Worm (Caenorhabditis elegans) whole organism, young adult: ENCODE data around the gene eol-1.

Experiments used
- B0019.2 ChIP-seq: fragments of 200-800 bp; sonication (Bioruptor generic); conservative IDR thresholded peaks from 2 replicates; pipeline ENCODE4 v1.3.6; 2022; ENCODE audit warnings: missing genetic modification reagents, missing genetic modification characterization, missing compliant biosample characterization
- F10E7.11 ChIP-seq: sonication (generic microtip); optimal IDR thresholded peaks from 2 replicates; lab custom pipeline; 2017; ENCODE audit warnings: mild to moderate bottlenecking, missing genetic modification characterization, moderate library complexity, missing compliant biosample characterization
- F22D6.2 ChIP-seq: sonication (generic microtip); optimal IDR thresholded peaks from 2 replicates; lab custom pipeline; 2016; ENCODE audit warnings: mild to moderate bottlenecking, missing genetic modification characterization, missing compliant biosample characterization
- F33H1.4 ChIP-seq: fragments of 200-800 bp; sonication (Bioruptor generic); IDR thresholded peaks from 2 replicates; pipeline ENCODE4 v1.3.6; 2022; ENCODE audit warnings: missing genetic modification reagents, missing genetic modification characterization, missing compliant biosample characterization
- F39B2.1 ChIP-seq: fragments of 200-800 bp; sonication (Bioruptor generic); IDR thresholded peaks from 2 replicates; pipeline ENCODE4 v1.3.6; 2022; ENCODE audit warnings: missing genetic modification reagents, missing genetic modification characterization, missing compliant biosample characterization
- F49E8.2 ChIP-seq: sonication (generic microtip); optimal IDR thresholded peaks from 3 replicates; lab custom pipeline; 2017; ENCODE audit warnings: missing genetic modification characterization, mild to moderate bottlenecking, missing compliant biosample characterization, antibody characterized with exemption, moderate library complexity; ENCODE audit not compliant: insufficient read depth
- K12H6.12 ChIP-seq: fragments of 200-800 bp; sonication (Bioruptor generic); optimal IDR thresholded peaks from 2 replicates; lab custom pipeline; 2018; ENCODE audit warnings: mild to moderate bottlenecking, missing genetic modification characterization, missing compliant biosample characterization
- T26A5.8 ChIP-seq: sonication (generic microtip); optimal IDR thresholded peaks from 2 replicates; lab custom pipeline; 2016; ENCODE audit warnings: missing genetic modification characterization, missing compliant biosample characterization
- Y53F4B.3 ChIP-seq: fragments of 200-800 bp; sonication (Bioruptor generic); IDR thresholded peaks from 2 replicates; pipeline ENCODE4 v1.3.6; 2022; ENCODE audit warnings: missing genetic modification reagents, missing genetic modification characterization, missing compliant biosample characterization
- Y53G8AR.9 ChIP-seq: fragments of 200-800 bp; sonication (Bioruptor generic); conservative IDR thresholded peaks from 2 replicates; pipeline ENCODE4 v1.3.6; 2022; ENCODE audit warnings: missing genetic modification reagents, missing genetic modification characterization, missing compliant biosample characterization
- Y56A3A.18 ChIP-seq: fragments of 200-800 bp; sonication (Bioruptor generic); IDR thresholded peaks from 2 replicates; pipeline ENCODE4 v1.3.6; 2022; ENCODE audit warnings: missing genetic modification reagents, missing genetic modification characterization, missing compliant biosample characterization
- aptf-2 ChIP-seq: fragments of 200-800 bp; sonication (Bioruptor generic); conservative IDR thresholded peaks from 2 replicates; pipeline ENCODE4 v1.3.6; 2022; ENCODE audit warnings: missing genetic modification reagents, missing genetic modification characterization, missing compliant biosample characterization
- atf-7 ChIP-seq: sonication (generic microtip); optimal IDR thresholded peaks from 2 replicates; lab custom pipeline; 2017; ENCODE audit warnings: mild to moderate bottlenecking, missing genetic modification characterization, missing compliant biosample characterization
- attf-3 ChIP-seq: fragments of 200-800 bp; sonication (Bioruptor generic); conservative IDR thresholded peaks from 2 replicates; pipeline ENCODE4 v1.3.6; 2022; ENCODE audit warnings: missing genetic modification reagents, missing genetic modification characterization, missing compliant biosample characterization
- attf-5 ChIP-seq: fragments of 200-800 bp; sonication (Bioruptor generic); optimal IDR thresholded peaks from 2 replicates; lab custom pipeline; 2018; ENCODE audit warnings: mild to moderate bottlenecking, missing genetic modification characterization, missing compliant biosample characterization
- attf-6 ChIP-seq: fragments of 200-800 bp; sonication (Bioruptor generic); IDR thresholded peaks from 2 replicates; pipeline ENCODE4 v1.3.6; 2022; ENCODE audit warnings: missing genetic modification reagents, missing genetic modification characterization, missing compliant biosample characterization
- dox-1 ChIP-seq: fragments of 200-800 bp; sonication (Bioruptor generic); IDR thresholded peaks from 2 replicates; pipeline ENCODE4 v1.3.6; 2022; ENCODE audit warnings: missing genetic modification reagents, missing genetic modification characterization, missing compliant biosample characterization
- dpl-1 ChIP-seq: fragments of 150-350 bp; optimal IDR thresholded peaks from 2 replicates; lab custom pipeline; 2014; ENCODE audit warnings: missing biosample characterization, missing genetic modification reagents, missing genetic modification characterization
- egl-18 ChIP-seq: fragments of 200-800 bp; sonication (Bioruptor generic); IDR thresholded peaks from 2 replicates; pipeline ENCODE4 v1.3.6; 2022; ENCODE audit warnings: missing genetic modification reagents, missing genetic modification characterization, missing compliant biosample characterization
- egl-44 ChIP-seq: fragments of 200-800 bp; sonication (Bioruptor generic); IDR thresholded peaks from 2 replicates; pipeline ENCODE4 v1.3.6; 2022; ENCODE audit warnings: missing genetic modification reagents, missing genetic modification characterization, missing compliant biosample characterization
- ets-4 ChIP-seq: fragments of 200-800 bp; sonication (Bioruptor generic); optimal IDR thresholded peaks from 2 replicates; lab custom pipeline; 2018; ENCODE audit warnings: mild to moderate bottlenecking, missing genetic modification characterization, missing compliant biosample characterization
- fkh-3 ChIP-seq: sonication (generic microtip); optimal IDR thresholded peaks from 2 replicates; lab custom pipeline; 2016; ENCODE audit warnings: mild to moderate bottlenecking, missing genetic modification characterization, missing compliant biosample characterization
- gei-17 ChIP-seq: fragments of 200-800 bp; sonication (Bioruptor generic); optimal IDR thresholded peaks from 2 replicates; lab custom pipeline; 2018; ENCODE audit warnings: mild to moderate bottlenecking, missing genetic modification characterization, missing compliant biosample characterization
- let-607 ChIP-seq, 2 experiments: fragments of 200-800 bp in 1 of 2; sonication (Bioruptor generic) in 1 of 2; sonication (generic microtip) in 1 of 2; optimal IDR thresholded peaks; 2 replicates each; lab custom pipeline; 2016 to 2018; ENCODE audit warnings: mild to moderate bottlenecking in 2 of 2, missing compliant biosample characterization in 2 of 2, missing genetic modification characterization in 2 of 2, moderate library complexity in 2 of 2, missing genotype in 1 of 2
- lin-26 ChIP-seq: fragments of 200-800 bp; sonication (Bioruptor generic); IDR thresholded peaks from 2 replicates; pipeline ENCODE4 v1.3.6; 2022; ENCODE audit warnings: missing genetic modification reagents, missing genetic modification characterization, missing compliant biosample characterization
- lin-35 ChIP-seq, 3 experiments: fragments of 150-350 bp in 2 of 3; sonication (generic microtip) in 1 of 3; optimal IDR thresholded peaks; 2 replicates each; lab custom pipeline; 2014 to 2018; ENCODE audit warnings: missing biosample characterization in 3 of 3, missing genetic modification characterization in 3 of 3, missing genetic modification reagents in 3 of 3
- lin-40 ChIP-seq: sonication (generic microtip); optimal IDR thresholded peaks from 2 replicates; lab custom pipeline; 2016; ENCODE audit warnings: missing genetic modification characterization, mild to moderate bottlenecking, missing compliant biosample characterization, missing genotype, missing genetic modification reagents
- lin-54 ChIP-seq: fragments of 200-800 bp; sonication (Bioruptor generic); optimal IDR thresholded peaks from 2 replicates; lab custom pipeline; 2018; ENCODE audit warnings: mild to moderate bottlenecking, missing genetic modification characterization, missing compliant biosample characterization
- lir-1 ChIP-seq: fragments of 200-800 bp; sonication (Bioruptor generic); conservative IDR thresholded peaks from 2 replicates; pipeline ENCODE4 v1.3.6; 2022; ENCODE audit warnings: missing genetic modification reagents, missing genetic modification characterization, missing compliant biosample characterization
- lsl-1 ChIP-seq: fragments of 200-800 bp; sonication (Bioruptor generic); optimal IDR thresholded peaks from 2 replicates; lab custom pipeline; 2018; ENCODE audit warnings: mild to moderate bottlenecking, missing genetic modification characterization, moderate library complexity, missing compliant biosample characterization
- lsy-27 ChIP-seq: sonication (generic microtip); optimal IDR thresholded peaks from 2 replicates; lab custom pipeline; 2017; ENCODE audit warnings: missing genetic modification characterization, mild to moderate bottlenecking, missing compliant biosample characterization, antibody characterized with exemption, missing genotype, borderline replicate concordance; ENCODE audit not compliant: insufficient read depth
- madf-10 ChIP-seq: sonication (generic microtip); optimal IDR thresholded peaks from 2 replicates; lab custom pipeline; 2016; ENCODE audit warnings: mild to moderate bottlenecking, missing genetic modification characterization, missing compliant biosample characterization
- madf-6 ChIP-seq: fragments of 200-800 bp; sonication (Bioruptor generic); IDR thresholded peaks from 2 replicates; pipeline ENCODE4 v1.3.6; 2022; ENCODE audit warnings: missing genetic modification reagents, missing genetic modification characterization, missing compliant biosample characterization
- madf-8 ChIP-seq: fragments of 200-800 bp; sonication (Bioruptor generic); conservative IDR thresholded peaks from 2 replicates; pipeline ENCODE4 v1.3.6; 2022; ENCODE audit warnings: missing genetic modification reagents, missing genetic modification characterization, missing compliant biosample characterization
- mel-28 ChIP-seq: sonication (generic microtip); optimal IDR thresholded peaks from 2 replicates; lab custom pipeline; 2016; ENCODE audit warnings: borderline replicate concordance, mild to moderate bottlenecking, missing genetic modification characterization, missing compliant biosample characterization
- nhr-179 ChIP-seq: sonication (generic microtip); optimal IDR thresholded peaks from 2 replicates; lab custom pipeline; 2016; ENCODE audit warnings: mild to moderate bottlenecking, missing genetic modification characterization, missing compliant biosample characterization
- nhr-80 ChIP-seq: sonication (generic microtip); optimal IDR thresholded peaks from 2 replicates; lab custom pipeline; 2016; ENCODE audit warnings: missing genetic modification characterization, missing compliant biosample characterization
- rec-8 ChIP-seq, 2 experiments: sonication (generic microtip); optimal IDR thresholded peaks; 2 replicates each; lab custom pipeline; 2016; ENCODE audit warnings: mild to moderate bottlenecking in 2 of 2, missing genetic modification characterization in 2 of 2, missing genetic modification reagents in 2 of 2, missing genotype in 2 of 2, missing biosample characterization in 1 of 2, missing compliant biosample characterization in 1 of 2, moderate library complexity in 1 of 2
- repo-1 ChIP-seq: sonication (generic microtip); optimal IDR thresholded peaks from 2 replicates; lab custom pipeline; 2017; ENCODE audit warnings: mild to moderate bottlenecking, missing genetic modification characterization, missing compliant biosample characterization
- sdz-38 ChIP-seq: sonication (generic microtip); optimal IDR thresholded peaks from 2 replicates; lab custom pipeline; 2016; ENCODE audit warnings: missing genotype, missing genetic modification characterization, missing compliant biosample characterization
- snpc-1.3 ChIP-seq: sonication (generic microtip); optimal IDR thresholded peaks from 2 replicates; lab custom pipeline; 2017; ENCODE audit warnings: missing genetic modification characterization, mild to moderate bottlenecking, missing compliant biosample characterization, antibody characterized with exemption, moderate library complexity, missing genotype, missing genetic modification reagents; ENCODE audit not compliant: insufficient read depth
- tbp1 ChIP-seq: fragments of 200-800 bp; sonication (Bioruptor generic); optimal IDR thresholded peaks from 2 replicates; lab custom pipeline; 2018; ENCODE audit warnings: mild to moderate bottlenecking, missing genetic modification characterization, missing compliant biosample characterization
- zim-3 ChIP-seq: sonication (generic microtip); optimal IDR thresholded peaks from 2 replicates; lab custom pipeline; 2017; ENCODE audit warnings: mild to moderate bottlenecking, missing genetic modification characterization, moderate library complexity, missing compliant biosample characterization

Gene eol-1

DNA sequence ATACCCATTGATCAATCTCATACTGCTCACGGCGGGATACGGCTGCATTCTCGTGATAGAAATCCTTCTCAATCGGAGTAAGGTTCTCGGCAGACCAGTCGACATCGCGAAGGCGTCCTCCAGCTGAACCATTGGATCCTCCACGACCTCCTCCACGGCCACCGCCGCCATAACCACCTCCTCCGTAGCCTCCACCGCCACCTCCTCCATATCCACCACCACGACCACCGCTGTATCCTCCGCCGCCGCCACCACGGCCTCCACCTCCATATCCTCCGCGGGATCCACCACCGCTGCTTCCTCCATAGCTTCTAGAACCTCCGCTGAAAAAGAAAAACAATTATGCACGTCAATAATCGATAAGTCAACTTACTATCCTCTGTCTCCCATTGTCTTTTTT, 30.7 kb upstream of the eol-1 start (continued):
- peak; percentile 45; the same call in 1 of the 2 replicates for TF ChIP-seq lin-26 (GFP tag; lab: Robert Waterston, UW)

ce11 chrV:14010021-14010420, 29.3 kb upstream of the eol-1 start:
- no peak for TF ChIP-seq Y53F4B.3 (GFP tag; lab: Robert Waterston, UW)
- TF ChIP-seq ets-4 (GFP tag; lab: Kevin White, UChicago): no peak
- TF ChIP-seq lsy-27 (tag; lab: Kevin White, UChicago): no peak
- TF ChIP-seq rec-8 (tag; optimal IDR thresholded peaks at IDR 0.05; lab: Kevin White, UChicago): no peak
- TF ChIP-seq madf-10 (tag; lab: Kevin White, UChicago): no peak
- TF ChIP-seq zim-3 (tag; lab: Kevin White, UChicago): no peak
- no peak for TF ChIP-seq B0019.2
- TF ChIP-seq F22D6.2: no peak
- TF ChIP-seq lin-26 (GFP tag; lab: Robert Waterston, UW): no peak
- no peak for TF ChIP-seq lin-35 (GFP tag; optimal IDR thresholded peaks at IDR 0.05; lab: Kevin White, UChicago)
- no peak for TF ChIP-seq repo-1 (tag; lab: Kevin White, UChicago)
- TF ChIP-seq Y53G8AR.9 (GFP tag; lab: Robert Waterston, UW): no peak
- TF ChIP-seq tbp1 (GFP tag; lab: Kevin White, UChicago): no peak
- no peak for TF ChIP-seq lsl-1 (GFP tag; lab: Kevin White, UChicago)
- no peak for TF ChIP-seq F39B2.1 (GFP tag; lab: Robert Waterston, UW)
- no peak for TF ChIP-seq lin-54 (GFP tag; lab: Kevin White, UChicago)
- TF ChIP-seq lin-40 (tag; lab: Kevin White, UChicago): no peak

- TF ChIP-seq egl-44 (GFP tag; lab: Robert Waterston, UW) (no peak), dpl-1 (GFP tag; lab: Kevin White, UChicago) (no peak), nhr-80 (tag; lab: Kevin White, UChicago) (peak; percentile 88), gei-17 (GFP tag; lab: Kevin White, UChicago) (no peak), Y56A3A.18 (GFP tag; lab: Robert Waterston, UW) (peak; percentile 65; the same call in 1 of the 2 replicates), T26A5.8 (tag; lab: Kevin White, UChicago) (peak; percentile 51), mel-28 (no peak), atf-7 (tag; lab: Kevin White, UChicago) (peak; percentile 12), aptf-2 (GFP tag; lab: Robert Waterston, UW) (no peak), K12H6.12 (tag; lab: Kevin White, UChicago) (no peak), lin-40 (tag; lab: Kevin White, UChicago) (peak; percentile 36), sdz-38 (tag; lab: Kevin White, UChicago) (no peak), attf-6 (peak; percentile 75; the same call in 1 of the 2 replicates), madf-8 (GFP tag; lab: Robert Waterston, UW) (no peak; the same call in 1 of the 2 replicates), dox-1 (GFP tag; lab: Robert Waterston, UW) (peak; percentile 59; the same call in 1 of the 2 replicates), F10E7.11 (tag; lab: Kevin White, UChicago) (peak; percentile 44), F49E8.2 (peak; percentile 50), madf-6 (GFP tag; lab: Robert Waterston, UW) (peak; percentile 63), nhr-179 (tag; lab: Kevin White, UChicago) (no peak), egl-18 (no peak), tbp1 (GFP tag; lab: Kevin White, UChicago) (no peak), attf-3 (GFP tag; lab: Robert Waterston, UW) (no peak), let-607 (tag; optimal IDR thresholded peaks at IDR 0.05; lab: Kevin White, UChicago) (peak; percentile 65 to 79), fkh-3 (tag; lab: Kevin White, UChicago) (no peak), F33H1.4 (GFP tag; lab: Robert Waterston, UW) (peak; percentile 16; the same call in 1 of the 2 replicates), snpc-1.3 (tag; lab: Kevin White, UChicago) (peak; percentile 37), attf-5 (GFP tag; lab: Kevin White, UChicago) (peak; percentile 61), lsy-27 (tag; lab: Kevin White, UChicago) (no peak), madf-10 (tag; lab: Kevin White, UChicago) (peak; percentile 22), lir-1 (GFP tag; lab: Robert Waterston, UW) (no peak)
Measured at ce11 chrV:14008353-14008859, 27.7 kb upstream of the eol-1 start.
